In genomic region chr3L:16801499-16802452, dm6 we compare ENCODE assay signal across 1 fruit fly cellular context.
TF ChIP-seq lines count a peak whose summit lies in the region.

No protein-coding gene starts in this region.

TF ChIP-seq in whole organism, embryonic, 481 proteins besides CTCF, POLR2A, EP300 and RAD21 (continued from another document and continues in another):
- TF ChIP-seq MTF-1 (GFP tag; optimal IDR thresholded peaks at IDR 0.05; lab: Kevin White, UChicago; ENCODE audit: borderline replicate concordance): no peak
- TF ChIP-seq p53 (GFP tag; optimal IDR thresholded peaks at IDR 0.05; lab: Kevin White, UChicago): no peak
- peak; percentile 56 for TF ChIP-seq Meics (GFP tag; optimal IDR thresholded peaks at IDR 0.05; lab: Kevin White, UChicago)
- TF ChIP-seq fu2 (GFP tag; optimal IDR thresholded peaks at IDR 0.05; lab: Kevin White, UChicago): no peak
- TF ChIP-seq CG1024 (GFP tag; IDR thresholded peaks at IDR 0.05; lab: Robert Waterston, UW): no peak
- TF ChIP-seq chm (GFP tag; IDR thresholded peaks at IDR 0.05; lab: Robert Waterston, UW): no peak; the same call in 1 of the 2 replicates
- TF ChIP-seq grn (GFP tag; optimal IDR thresholded peaks at IDR 0.05; lab: Kevin White, UChicago): peak; percentile 59
- TF ChIP-seq CG4424 (GFP tag; optimal IDR thresholded peaks at IDR 0.05; lab: Kevin White, UChicago): peak; percentile 48
- TF ChIP-seq tna (GFP tag; IDR thresholded peaks at IDR 0.05; lab: Robert Waterston, UW; ENCODE audit: partially characterized antibody): no peak
- TF ChIP-seq hb (GFP tag; IDR thresholded peaks at IDR 0.05; lab: Robert Waterston, UW; ENCODE audit: partially characterized antibody): no peak
- no peak for TF ChIP-seq hth (optimal IDR thresholded peaks at IDR 0.05; lab: Kevin White, UChicago)
- peak; percentile 44 for TF ChIP-seq Nf-YB (GFP tag; optimal IDR thresholded peaks at IDR 0.05; lab: Kevin White, UChicago)
- no peak for TF ChIP-seq abd-A (tag; optimal IDR thresholded peaks at IDR 0.05; lab: Kevin White, UChicago)
- TF ChIP-seq Blimp-1 (GFP tag; optimal IDR thresholded peaks at IDR 0.05; lab: Kevin White, UChicago): peak; percentile 73
- no peak for TF ChIP-seq zf30C (GFP tag; optimal IDR thresholded peaks at IDR 0.05; lab: Kevin White, UChicago)
- no peak for TF ChIP-seq usp (GFP tag; optimal IDR thresholded peaks at IDR 0.05; lab: Kevin White, UChicago)
- peak; percentile 11 to 16 for TF ChIP-seq Trl (optimal IDR thresholded peaks at IDR 0.05; lab: Kevin White, UChicago)
- TF ChIP-seq Trl (GFP tag; optimal IDR thresholded peaks at IDR 0.05; lab: Kevin White, UChicago): no peak
- peak; percentile 45 for TF ChIP-seq pb (GFP tag; optimal IDR thresholded peaks at IDR 0.05; lab: Kevin White, UChicago)
- no peak for TF ChIP-seq CG10462 (GFP tag; optimal IDR thresholded peaks at IDR 0.05; lab: Kevin White, UChicago)
- no peak for TF ChIP-seq Stat92E (GFP tag; optimal IDR thresholded peaks at IDR 0.05; lab: Kevin White, UChicago)
- TF ChIP-seq CrebB (tag; optimal IDR thresholded peaks at IDR 0.05; lab: Kevin White, UChicago): no peak
- TF ChIP-seq sug (tag; optimal IDR thresholded peaks at IDR 0.05; lab: Kevin White, UChicago): peak; percentile 89
- no peak for TF ChIP-seq Camta (GFP tag; optimal IDR thresholded peaks at IDR 0.05; lab: Kevin White, UChicago)
- TF ChIP-seq Sry-δ (GFP tag; optimal IDR thresholded peaks at IDR 0.05; lab: Kevin White, UChicago): no peak
- peak; percentile 48 for TF ChIP-seq CG13424 (tag; optimal IDR thresholded peaks at IDR 0.05; lab: Kevin White, UChicago)
- TF ChIP-seq lola (GFP tag; optimal IDR thresholded peaks at IDR 0.05; lab: Kevin White, UChicago): peak in 1 of 3 experiments; percentile 64
- no peak for TF ChIP-seq CG33557 (GFP tag; optimal IDR thresholded peaks at IDR 0.05; lab: Kevin White, UChicago)
- no peak for TF ChIP-seq CG5180 (GFP tag; optimal IDR thresholded peaks at IDR 0.05; lab: Kevin White, UChicago)
- no peak for TF ChIP-seq her (GFP tag; optimal IDR thresholded peaks at IDR 0.05; lab: Kevin White, UChicago)
- no peak for TF ChIP-seq CG17186 (GFP tag; optimal IDR thresholded peaks at IDR 0.05; lab: Kevin White, UChicago)
- TF ChIP-seq Abd-B (GFP tag; optimal IDR thresholded peaks at IDR 0.05; lab: Kevin White, UChicago): peak; percentile 28
- peak; percentile 51 for TF ChIP-seq ind (GFP tag; optimal IDR thresholded peaks at IDR 0.05; lab: Kevin White, UChicago)
- TF ChIP-seq CG34422 (GFP tag; IDR thresholded peaks at IDR 0.05; lab: Robert Waterston, UW): no peak
- no peak for TF ChIP-seq en (GFP tag; optimal IDR thresholded peaks at IDR 0.05; lab: Kevin White, UChicago)
- no peak for TF ChIP-seq twi (tag; optimal IDR thresholded peaks at IDR 0.05; lab: Kevin White, UChicago)
- peak; percentile 17 for TF ChIP-seq CG16863 (GFP tag; optimal IDR thresholded peaks at IDR 0.05; lab: Kevin White, UChicago)
- TF ChIP-seq CG3847 (GFP tag; IDR thresholded peaks at IDR 0.05; lab: Robert Waterston, UW): no peak
- TF ChIP-seq H2.0 (GFP tag; IDR thresholded peaks at IDR 0.05; lab: Robert Waterston, UW): no peak
- TF ChIP-seq CG18262 (tag; optimal IDR thresholded peaks at IDR 0.05; lab: Kevin White, UChicago): peak; percentile 62
- TF ChIP-seq knrl (GFP tag; IDR thresholded peaks at IDR 0.05; lab: Robert Waterston, UW; ENCODE audit: partially characterized antibody): no peak
- TF ChIP-seq Ssrp (tag; optimal IDR thresholded peaks at IDR 0.05; lab: Kevin White, UChicago): peak; percentile 58
- no peak for TF ChIP-seq CG4707 (GFP tag; optimal IDR thresholded peaks at IDR 0.05; lab: Kevin White, UChicago)
- TF ChIP-seq jing (GFP tag; optimal IDR thresholded peaks at IDR 0.05; lab: Kevin White, UChicago): no peak
- TF ChIP-seq Elba2 (GFP tag; optimal IDR thresholded peaks at IDR 0.05; lab: Kevin White, UChicago): no peak
- TF ChIP-seq row (GFP tag; IDR thresholded peaks at IDR 0.05; lab: Robert Waterston, UW): peak; percentile 82
- no peak for TF ChIP-seq Hand (GFP tag; optimal IDR thresholded peaks at IDR 0.05; lab: Kevin White, UChicago)
- TF ChIP-seq CG32772 (GFP tag; IDR thresholded peaks at IDR 0.05; lab: Robert Waterston, UW): 0 out of 2 replicates have a peak, but pooled peaks have one; percentile 26
- TF ChIP-seq ab (GFP tag; optimal IDR thresholded peaks at IDR 0.05; lab: Kevin White, UChicago): no peak
- TF ChIP-seq CG3281 (GFP tag; optimal IDR thresholded peaks at IDR 0.05; lab: Kevin White, UChicago): peak; percentile 52
- TF ChIP-seq Ets97D (GFP tag; optimal IDR thresholded peaks at IDR 0.05; lab: Kevin White, UChicago): no peak
- TF ChIP-seq CG9797 (GFP tag; optimal IDR thresholded peaks at IDR 0.05; lab: Kevin White, UChicago): no peak
- TF ChIP-seq CG18619 (GFP tag; optimal IDR thresholded peaks at IDR 0.05; lab: Kevin White, UChicago): peak; percentile 28
- no peak for TF ChIP-seq CG4328 (GFP tag; optimal IDR thresholded peaks at IDR 0.05; lab: Kevin White, UChicago)
- no peak for TF ChIP-seq CG43689 (GFP tag; IDR thresholded peaks at IDR 0.05; lab: Robert Waterston, UW)
- no peak for TF ChIP-seq klu (GFP tag; IDR thresholded peaks at IDR 0.05; lab: Robert Waterston, UW)
- TF ChIP-seq Xbp1 (GFP tag; optimal IDR thresholded peaks at IDR 0.05; lab: Kevin White, UChicago): peak; percentile 66
- TF ChIP-seq emc (GFP tag; optimal IDR thresholded peaks at IDR 0.05; lab: Kevin White, UChicago): no peak
- TF ChIP-seq CG31365 (tag; optimal IDR thresholded peaks at IDR 0.05; lab: Kevin White, UChicago): no peak
- TF ChIP-seq CG17802 (tag; optimal IDR thresholded peaks at IDR 0.05; lab: Kevin White, UChicago): no peak
- TF ChIP-seq ken (GFP tag; IDR thresholded peaks at IDR 0.05; lab: Robert Waterston, UW): no peak
- no peak for TF ChIP-seq Nf-YC (tag; optimal IDR thresholded peaks at IDR 0.05; lab: Kevin White, UChicago)
- no peak for TF ChIP-seq CG32767 (GFP tag; IDR thresholded peaks at IDR 0.05; lab: Robert Waterston, UW)
- peak; percentile 49 for TF ChIP-seq dmrt99B (tag; optimal IDR thresholded peaks at IDR 0.05; lab: Kevin White, UChicago)
- TF ChIP-seq CG10267 (tag; optimal IDR thresholded peaks at IDR 0.05; lab: Kevin White, UChicago): peak; percentile 67
- no peak for TF ChIP-seq CG4282 (GFP tag; optimal IDR thresholded peaks at IDR 0.05; lab: Kevin White, UChicago)
- TF ChIP-seq NfI (GFP tag; optimal IDR thresholded peaks at IDR 0.05; lab: Kevin White, UChicago): peak; percentile 11
- TF ChIP-seq CG4730 (GFP tag; IDR thresholded peaks at IDR 0.05; lab: Robert Waterston, UW): peak; percentile 32; the same call in 1 of the 2 replicates
- TF ChIP-seq CG16815 (GFP tag; optimal IDR thresholded peaks at IDR 0.05; lab: Kevin White, UChicago): peak; percentile 58
- 0 out of 3 replicates have a peak, but pooled peaks have one; percentile 52 for TF ChIP-seq CG3726 (GFP tag; IDR thresholded peaks at IDR 0.05; lab: Robert Waterston, UW)
- no peak for TF ChIP-seq Hr39 (optimal IDR thresholded peaks at IDR 0.05; lab: Kevin White, UChicago)
- TF ChIP-seq CG10147 (GFP tag; optimal IDR thresholded peaks at IDR 0.05; lab: Kevin White, UChicago): no peak
- TF ChIP-seq jigr1 (GFP tag; IDR thresholded peaks at IDR 0.05; lab: Robert Waterston, UW): no peak
- no peak for TF ChIP-seq CG9932 (GFP tag; IDR thresholded peaks at IDR 0.05; lab: Robert Waterston, UW)
- peak; percentile 40 for TF ChIP-seq Fer1 (GFP tag; optimal IDR thresholded peaks at IDR 0.05; lab: Kevin White, UChicago)
- TF ChIP-seq slbo (GFP tag; IDR thresholded peaks at IDR 0.05; lab: Robert Waterston, UW): peak; percentile 47
- peak; percentile 70 for TF ChIP-seq Oli (tag; optimal IDR thresholded peaks at IDR 0.05; lab: Kevin White, UChicago)
- no peak for TF ChIP-seq CG1792 (GFP tag; optimal IDR thresholded peaks at IDR 0.05; lab: Kevin White, UChicago)
- no peak for TF ChIP-seq YL-1 (GFP tag; optimal IDR thresholded peaks at IDR 0.05; lab: Kevin White, UChicago)
- TF ChIP-seq CG17612 (GFP tag; IDR thresholded peaks at IDR 0.05; lab: Robert Waterston, UW): no peak
- TF ChIP-seq CG10979 (tag; optimal IDR thresholded peaks at IDR 0.05; lab: Kevin White, UChicago): peak; percentile 80
- no peak for TF ChIP-seq ase (GFP tag; IDR thresholded peaks at IDR 0.05; lab: Robert Waterston, UW)
- no peak for TF ChIP-seq E2f2 (GFP tag; IDR thresholded peaks at IDR 0.05; lab: Robert Waterston, UW)
- no peak for TF ChIP-seq CG1832 (GFP tag; optimal IDR thresholded peaks at IDR 0.05; lab: Kevin White, UChicago)
- no peak for TF ChIP-seq scrt (GFP tag; optimal IDR thresholded peaks at IDR 0.05; lab: Kevin White, UChicago)
- no peak for TF ChIP-seq eyg (GFP tag; optimal IDR thresholded peaks at IDR 0.05; lab: Kevin White, UChicago)
- TF ChIP-seq fd3F (GFP tag; optimal IDR thresholded peaks at IDR 0.05; lab: Kevin White, UChicago): no peak
- TF ChIP-seq CG7271 (tag; optimal IDR thresholded peaks at IDR 0.05; lab: Kevin White, UChicago): no peak
- no peak for TF ChIP-seq CG9876 (GFP tag; optimal IDR thresholded peaks at IDR 0.05; lab: Kevin White, UChicago)
- peak; percentile 45 for TF ChIP-seq HHEX (GFP tag; optimal IDR thresholded peaks at IDR 0.05; lab: Kevin White, UChicago)
- TF ChIP-seq CG10274 (GFP tag; optimal IDR thresholded peaks at IDR 0.05; lab: Kevin White, UChicago): no peak
- TF ChIP-seq cad (GFP tag; optimal IDR thresholded peaks at IDR 0.05; lab: Kevin White, UChicago): no peak
- no peak; the same call in 2 of the 3 replicates for TF ChIP-seq CG2199 (GFP tag; IDR thresholded peaks at IDR 0.05; lab: Robert Waterston, UW)
- TF ChIP-seq tap (tag; optimal IDR thresholded peaks at IDR 0.05; lab: Kevin White, UChicago): no peak
- TF ChIP-seq CG12104 (GFP tag; optimal IDR thresholded peaks at IDR 0.05; lab: Kevin White, UChicago): no peak
- no peak for TF ChIP-seq z (GFP tag; IDR thresholded peaks at IDR 0.05; lab: Robert Waterston, UW)
- peak; percentile 13 to 27 for TF ChIP-seq Pdp1 (GFP tag; optimal IDR thresholded peaks at IDR 0.05; lab: Kevin White, UChicago)
- peak; percentile 59 for TF ChIP-seq az2 (GFP tag; optimal IDR thresholded peaks at IDR 0.05; lab: Kevin White, UChicago)
- TF ChIP-seq CG12391 (tag; optimal IDR thresholded peaks at IDR 0.05; lab: Kevin White, UChicago): peak; percentile 66
- TF ChIP-seq CG14710 (tag; optimal IDR thresholded peaks at IDR 0.05; lab: Kevin White, UChicago): peak; percentile 67
- TF ChIP-seq CG2678 (tag; optimal IDR thresholded peaks at IDR 0.05; lab: Kevin White, UChicago): peak; percentile 76
- peak; percentile 43 for TF ChIP-seq CG15601 (tag; optimal IDR thresholded peaks at IDR 0.05; lab: Kevin White, UChicago)
- peak; percentile 37 for TF ChIP-seq Spps (tag; optimal IDR thresholded peaks at IDR 0.05; lab: Kevin White, UChicago)
- TF ChIP-seq CG4617 (GFP tag; optimal IDR thresholded peaks at IDR 0.05; lab: Kevin White, UChicago; ENCODE audit: borderline replicate concordance): peak; percentile 2
- no peak for TF ChIP-seq CG30020 (tag; optimal IDR thresholded peaks at IDR 0.05; lab: Kevin White, UChicago)
- TF ChIP-seq CG13775 (GFP tag; optimal IDR thresholded peaks at IDR 0.05; lab: Kevin White, UChicago): peak; percentile 61
- TF ChIP-seq CG7786 (GFP tag; optimal IDR thresholded peaks at IDR 0.05; lab: Kevin White, UChicago): peak; percentile 2
- no peak for TF ChIP-seq CG10959 (GFP tag; IDR thresholded peaks at IDR 0.05; lab: Robert Waterston, UW)
- TF ChIP-seq CG32532 (GFP tag; IDR thresholded peaks at IDR 0.05; lab: Robert Waterston, UW): no peak
- no peak for TF ChIP-seq CG11247 (GFP tag; IDR thresholded peaks at IDR 0.05; lab: Robert Waterston, UW)
- TF ChIP-seq CG4360 (GFP tag; IDR thresholded peaks at IDR 0.05; lab: Robert Waterston, UW): 0 out of 2 replicates have a peak, but pooled peaks have one; percentile 25
- peak; percentile 87 for TF ChIP-seq nom (GFP tag; optimal IDR thresholded peaks at IDR 0.05; lab: Kevin White, UChicago)
- TF ChIP-seq CG2202 (tag; optimal IDR thresholded peaks at IDR 0.05; lab: Kevin White, UChicago): no peak
- no peak for TF ChIP-seq kay (GFP tag; optimal IDR thresholded peaks at IDR 0.05; lab: Kevin White, UChicago)
- no peak for TF ChIP-seq Doc2 (GFP tag; IDR thresholded peaks at IDR 0.05; lab: Robert Waterston, UW)
- peak; percentile 91 for TF ChIP-seq CG12769 (tag; optimal IDR thresholded peaks at IDR 0.05; lab: Kevin White, UChicago)
- TF ChIP-seq CG11093 (GFP tag; IDR thresholded peaks at IDR 0.05; lab: Robert Waterston, UW): no peak
- no peak for TF ChIP-seq CG18011 (GFP tag; optimal IDR thresholded peaks at IDR 0.05; lab: Kevin White, UChicago)
- TF ChIP-seq Hr51 (GFP tag; optimal IDR thresholded peaks at IDR 0.05; lab: Kevin White, UChicago): peak in 1 of 2 experiments; percentile 58
- TF ChIP-seq Kr (GFP tag; optimal IDR thresholded peaks at IDR 0.05; lab: Kevin White, UChicago): no peak
- peak; percentile 31; the same call in 1 of the 3 replicates for TF ChIP-seq croc (GFP tag; conservative IDR thresholded peaks at IDR 0.05; lab: Robert Waterston, UW)
- TF ChIP-seq Rx (GFP tag; IDR thresholded peaks at IDR 0.05; lab: Robert Waterston, UW): no peak
- TF ChIP-seq salm (tag; optimal IDR thresholded peaks at IDR 0.05; lab: Kevin White, UChicago): no peak
- TF ChIP-seq Ada2b (GFP tag; IDR thresholded peaks at IDR 0.05; lab: Robert Waterston, UW): peak; percentile 28; the same call in 1 of the 2 replicates
- no peak for TF ChIP-seq CG9817 (tag; optimal IDR thresholded peaks at IDR 0.05; lab: Kevin White, UChicago)
- no peak for TF ChIP-seq aop (GFP tag; IDR thresholded peaks at IDR 0.05; lab: Robert Waterston, UW)
- TF ChIP-seq CG8765 (GFP tag; IDR thresholded peaks at IDR 0.05; lab: Robert Waterston, UW): no peak
- TF ChIP-seq Atf3 (GFP tag; optimal IDR thresholded peaks at IDR 0.05; lab: Kevin White, UChicago): no peak
- TF ChIP-seq fru (optimal IDR thresholded peaks at IDR 0.05; lab: Kevin White, UChicago): no peak
- peak; percentile 12 for TF ChIP-seq zfh2 (GFP tag; optimal IDR thresholded peaks at IDR 0.05; lab: Kevin White, UChicago)
- TF ChIP-seq Aef1 (GFP tag; IDR thresholded peaks at IDR 0.05; lab: Robert Waterston, UW): no peak
- no peak for TF ChIP-seq CG12236 (GFP tag; optimal IDR thresholded peaks at IDR 0.05; lab: Kevin White, UChicago)
- TF ChIP-seq zen (tag; optimal IDR thresholded peaks at IDR 0.05; lab: Kevin White, UChicago): peak; percentile 54
- peak; percentile 5 for TF ChIP-seq shn (GFP tag; optimal IDR thresholded peaks at IDR 0.05; lab: Kevin White, UChicago)
- no peak for TF ChIP-seq HmgZ (tag; optimal IDR thresholded peaks at IDR 0.05; lab: Kevin White, UChicago)
- peak; percentile 40 for TF ChIP-seq nau (GFP tag; optimal IDR thresholded peaks at IDR 0.05; lab: Kevin White, UChicago)
- no peak for TF ChIP-seq dan (GFP tag; IDR thresholded peaks at IDR 0.05; lab: Robert Waterston, UW)
